Fruit fly (Drosophila melanogaster) whole organism, embryonic: ENCODE measurements around the gene CG7069.

ENCODE experiments used
- Abd-B ChIP-seq: fragments of 200-800 bp; sonication (Bioruptor generic); optimal IDR thresholded peaks from 2 replicates; lab custom pipeline; 2018; ENCODE audit warnings: missing biosample characterization, mild to moderate bottlenecking, missing genetic modification characterization, moderate library complexity
- Awh ChIP-seq: fragments of 200-800 bp; sonication (Bioruptor generic); IDR thresholded peaks from 2 replicates; pipeline ENCODE4, ENCODE4 v1.3.6; 2022; ENCODE audit warnings: missing biosample characterization, missing genetic modification characterization
- CG10321 ChIP-seq: fragments of 200-800 bp; sonication (Bioruptor generic); IDR thresholded peaks from 2 replicates; pipeline ENCODE4 v1.3.6; 2022; ENCODE audit warnings: missing biosample characterization, missing genetic modification characterization
- CG12942 ChIP-seq: fragments of 200-800 bp; sonication (Bioruptor generic); optimal IDR thresholded peaks from 3 replicates; lab custom pipeline; 2016; ENCODE audit warnings: missing biosample characterization, missing genetic modification characterization
- CG13287 ChIP-seq: fragments of 200-800 bp; sonication (Bioruptor generic); IDR thresholded peaks from 2 replicates; pipeline ENCODE4 v1.3.6; 2022; ENCODE audit warnings: missing biosample characterization, missing genetic modification characterization; ENCODE audit not compliant: partially characterized antibody
- CG15269 ChIP-seq: fragments of 200-800 bp; sonication (Bioruptor generic); optimal IDR thresholded peaks from 2 replicates; lab custom pipeline; 2018; ENCODE audit warnings: missing biosample characterization, mild to moderate bottlenecking, missing genetic modification characterization, moderate library complexity
- CG1602 ChIP-seq: fragments of 200-800 bp; sonication (Bioruptor generic); optimal IDR thresholded peaks from 3 replicates; lab custom pipeline; 2016; ENCODE audit warnings: missing biosample characterization, missing genetic modification characterization
- CG16779 ChIP-seq: fragments of 200-800 bp; sonication (Bioruptor generic); IDR thresholded peaks from 2 replicates; pipeline ENCODE4 v1.3.6; 2022; ENCODE audit warnings: missing biosample characterization, missing genetic modification characterization
- CG17359 ChIP-seq: fragments of 200-800 bp; sonication (Bioruptor generic); optimal IDR thresholded peaks from 3 replicates; lab custom pipeline; 2018; ENCODE audit warnings: missing biosample characterization, mild to moderate bottlenecking, missing genetic modification characterization, moderate library complexity
- CG2116 ChIP-seq: fragments of 200-800 bp; sonication (Bioruptor generic); optimal IDR thresholded peaks from 3 replicates; lab custom pipeline; 2018; ENCODE audit warnings: missing biosample characterization, mild to moderate bottlenecking, missing genetic modification characterization
- CG2889 ChIP-seq: fragments of 200-800 bp; sonication (Bioruptor generic); IDR thresholded peaks from 3 replicates; pipeline ENCODE4 v1.3.6; 2022; ENCODE audit warnings: missing biosample characterization, missing genetic modification characterization
- CG31365 ChIP-seq: fragments of 200-800 bp; sonication (Bioruptor generic); optimal IDR thresholded peaks from 2 replicates; lab custom pipeline; 2018; ENCODE audit warnings: missing biosample characterization, mild to moderate bottlenecking, missing genetic modification characterization
- CG34224 ChIP-seq: fragments of 200-800 bp; sonication (Bioruptor generic); IDR thresholded peaks from 3 replicates; pipeline ENCODE4 v1.3.6; 2022; ENCODE audit warnings: missing biosample characterization, missing genetic modification characterization; ENCODE audit not compliant: partially characterized antibody
- CG42726 ChIP-seq: fragments of 200-800 bp; sonication (Bioruptor generic); IDR thresholded peaks from 2 replicates; pipeline ENCODE4 v1.3.6; 2022; ENCODE audit warnings: missing biosample characterization, missing genetic modification characterization; ENCODE audit not compliant: partially characterized antibody
- CG43689 ChIP-seq: fragments of 200-800 bp; sonication (Bioruptor generic); IDR thresholded peaks from 2 replicates; pipeline ENCODE4 v1.3.6; 2022; ENCODE audit warnings: missing biosample characterization, missing genetic modification characterization
- CG4730 ChIP-seq: fragments of 200-800 bp; sonication (Bioruptor generic); IDR thresholded peaks from 2 replicates; pipeline ENCODE4 v1.3.6; 2022; ENCODE audit warnings: missing biosample characterization, missing genetic modification characterization
- E2f1 ChIP-seq: fragments of 200-800 bp; sonication (Bioruptor generic); IDR thresholded peaks from 2 replicates; pipeline ENCODE4 v1.3.6; 2022; ENCODE audit warnings: missing biosample characterization, missing genetic modification characterization
- Elba2 ChIP-seq: fragments of 200-800 bp; sonication (Bioruptor generic); optimal IDR thresholded peaks from 3 replicates; lab custom pipeline; 2016; ENCODE audit warnings: missing biosample characterization, missing genetic modification characterization
- Fer1 ChIP-seq: fragments of 200-800 bp; sonication (Bioruptor generic); optimal IDR thresholded peaks from 2 replicates; lab custom pipeline; 2017; ENCODE audit warnings: missing biosample characterization, mild to moderate bottlenecking, missing genetic modification characterization
- Fer3 ChIP-seq: fragments of 200-800 bp; sonication (Bioruptor generic); optimal IDR thresholded peaks from 2 replicates; lab custom pipeline; 2018; ENCODE audit warnings: missing biosample characterization, mild to moderate bottlenecking, missing genetic modification characterization, moderate library complexity
- GATAe ChIP-seq: fragments of 200-800 bp; sonication (Bioruptor generic); conservative IDR thresholded peaks from 2 replicates; pipeline ENCODE4 v1.3.6; 2022; ENCODE audit warnings: missing biosample characterization, missing genetic modification characterization
- Hmx ChIP-seq: fragments of 200-800 bp; sonication (Bioruptor generic); optimal IDR thresholded peaks from 2 replicates; lab custom pipeline; 2016; ENCODE audit warnings: missing biosample characterization, missing genetic modification characterization
- MBD-R2 ChIP-seq: fragments of 200-800 bp; sonication (Bioruptor generic); IDR thresholded peaks from 2 replicates; pipeline ENCODE4 v1.3.6; 2022; ENCODE audit warnings: missing biosample characterization, missing genetic modification characterization
- MESR4 ChIP-seq: fragments of 200-800 bp; sonication (Bioruptor generic); optimal IDR thresholded peaks from 2 replicates; lab custom pipeline; 2018; ENCODE audit warnings: missing biosample characterization, mild to moderate bottlenecking, missing genetic modification characterization, moderate library complexity
- NFAT ChIP-seq: fragments of 200-800 bp; sonication (Bioruptor generic); IDR thresholded peaks from 2 replicates; pipeline ENCODE4 v1.3.6; 2022; ENCODE audit warnings: missing biosample characterization, missing genetic modification characterization
- Oaz ChIP-seq: fragments of 200-800 bp; sonication (Bioruptor generic); IDR thresholded peaks from 2 replicates; pipeline ENCODE4 v1.3.6; 2022; ENCODE audit warnings: missing biosample characterization, missing genetic modification characterization
- amos ChIP-seq: fragments of 200-800 bp; sonication (Bioruptor generic); IDR thresholded peaks from 2 replicates; pipeline ENCODE4 v1.3.6; 2022; ENCODE audit warnings: missing biosample characterization, missing genetic modification characterization; ENCODE audit not compliant: partially characterized antibody
- ap ChIP-seq: fragments of 200-800 bp; sonication (Bioruptor generic); IDR thresholded peaks from 2 replicates; pipeline ENCODE4 v1.3.6; 2022; ENCODE audit warnings: missing biosample characterization, missing genetic modification characterization
- ato ChIP-seq: fragments of 200-800 bp; sonication (Bioruptor generic); IDR thresholded peaks from 2 replicates; pipeline ENCODE4 v1.3.6; 2022; ENCODE audit warnings: missing biosample characterization, missing genetic modification characterization; ENCODE audit not compliant: partially characterized antibody
- chn ChIP-seq: fragments of 200-800 bp; sonication (Bioruptor generic); optimal IDR thresholded peaks from 2 replicates; lab custom pipeline; 2016; ENCODE audit warnings: missing biosample characterization, missing genetic modification characterization
- crp ChIP-seq, 2 experiments: fragments of 200-800 bp; sonication (Bioruptor generic); optimal IDR thresholded peaks; 2 replicates in 1 of 2; 3 replicates in 1 of 2; lab custom pipeline; 2017; ENCODE audit warnings: missing biosample characterization in 2 of 2, missing genetic modification characterization in 2 of 2, mild to moderate bottlenecking in 1 of 2, moderate library complexity in 1 of 2
- dan ChIP-seq: fragments of 200-800 bp; sonication (Bioruptor generic); IDR thresholded peaks from 2 replicates; pipeline ENCODE4 v1.3.6; 2022; ENCODE audit warnings: missing biosample characterization, missing genetic modification characterization
- dm ChIP-seq: fragments of 200-800 bp; sonication (Bioruptor generic); optimal IDR thresholded peaks from 3 replicates; lab custom pipeline; 2016; ENCODE audit warnings: missing biosample characterization, missing genetic modification characterization
- emc ChIP-seq: fragments of 200-800 bp; sonication (Bioruptor generic); optimal IDR thresholded peaks from 2 replicates; lab custom pipeline; 2016; ENCODE audit warnings: missing biosample characterization, missing genetic modification characterization
- fd64A ChIP-seq: fragments of 200-800 bp; sonication (Bioruptor generic); optimal IDR thresholded peaks from 3 replicates; lab custom pipeline; 2018; ENCODE audit warnings: missing biosample characterization, mild to moderate bottlenecking, missing genetic modification characterization
- grau ChIP-seq: fragments of 200-800 bp; optimal IDR thresholded peaks from 3 replicates; lab custom pipeline; 2019; ENCODE audit warnings: missing biosample characterization, mild to moderate bottlenecking, missing genetic modification characterization, moderate library complexity
- ken ChIP-seq: fragments of 200-800 bp; sonication (Bioruptor generic); IDR thresholded peaks from 3 replicates; pipeline ENCODE4 v1.3.6; 2022; ENCODE audit warnings: missing biosample characterization, missing genetic modification characterization
- nau ChIP-seq: fragments of 200-800 bp; sonication (Bioruptor generic); optimal IDR thresholded peaks from 3 replicates; lab custom pipeline; 2017; ENCODE audit warnings: missing biosample characterization, mild to moderate bottlenecking, missing genetic modification characterization, missing genetic modification reagents
- oc ChIP-seq: fragments of 200-800 bp; sonication (Bioruptor generic); optimal IDR thresholded peaks from 2 replicates; lab custom pipeline; 2018; ENCODE audit warnings: missing biosample characterization, mild to moderate bottlenecking, missing genetic modification characterization, moderate library complexity
- onecut ChIP-seq: fragments of 200-800 bp; sonication (Bioruptor generic); IDR thresholded peaks from 2 replicates; pipeline ENCODE4 v1.3.6; 2022; ENCODE audit warnings: missing biosample characterization, missing genetic modification characterization
- pb ChIP-seq: fragments of 200-800 bp; sonication (Bioruptor generic); optimal IDR thresholded peaks from 3 replicates; lab custom pipeline; 2016; ENCODE audit warnings: missing biosample characterization, missing genetic modification characterization
- peb ChIP-seq: fragments of 200-800 bp; sonication (Bioruptor generic); IDR thresholded peaks from 2 replicates; pipeline ENCODE4 v1.3.6; 2022; ENCODE audit warnings: missing biosample characterization, missing genetic modification characterization
- pita ChIP-seq: fragments of 200-800 bp; sonication (Bioruptor generic); optimal IDR thresholded peaks from 2 replicates; lab custom pipeline; 2017; ENCODE audit warnings: missing biosample characterization, mild to moderate bottlenecking, missing genetic modification characterization
- sna ChIP-seq: fragments of 200-800 bp; sonication (Bioruptor generic); IDR thresholded peaks from 2 replicates; pipeline ENCODE4 v1.3.6; 2022; ENCODE audit warnings: missing biosample characterization, missing genetic modification characterization; ENCODE audit not compliant: partially characterized antibody
- sr ChIP-seq: fragments of 200-800 bp; sonication (Bioruptor generic); IDR thresholded peaks from 3 replicates; pipeline ENCODE4 v1.3.6; 2022; ENCODE audit warnings: missing biosample characterization, missing genetic modification characterization
- stc ChIP-seq: fragments of 200-800 bp; sonication (Bioruptor generic); IDR thresholded peaks from 2 replicates; pipeline ENCODE4 v1.3.6; 2022; ENCODE audit warnings: missing biosample characterization, missing genetic modification characterization
- tna ChIP-seq: fragments of 200-800 bp; sonication (Bioruptor generic); IDR thresholded peaks from 2 replicates; pipeline ENCODE4 v1.3.6; 2022; ENCODE audit warnings: missing biosample characterization, missing genetic modification characterization; ENCODE audit not compliant: partially characterized antibody
- vfl ChIP-seq: fragments of 200-800 bp; sonication (Bioruptor generic); optimal IDR thresholded peaks from 2 replicates; lab custom pipeline; 2016; ENCODE audit warnings: missing biosample characterization, missing genetic modification characterization

Gene CG7069

DNA sequence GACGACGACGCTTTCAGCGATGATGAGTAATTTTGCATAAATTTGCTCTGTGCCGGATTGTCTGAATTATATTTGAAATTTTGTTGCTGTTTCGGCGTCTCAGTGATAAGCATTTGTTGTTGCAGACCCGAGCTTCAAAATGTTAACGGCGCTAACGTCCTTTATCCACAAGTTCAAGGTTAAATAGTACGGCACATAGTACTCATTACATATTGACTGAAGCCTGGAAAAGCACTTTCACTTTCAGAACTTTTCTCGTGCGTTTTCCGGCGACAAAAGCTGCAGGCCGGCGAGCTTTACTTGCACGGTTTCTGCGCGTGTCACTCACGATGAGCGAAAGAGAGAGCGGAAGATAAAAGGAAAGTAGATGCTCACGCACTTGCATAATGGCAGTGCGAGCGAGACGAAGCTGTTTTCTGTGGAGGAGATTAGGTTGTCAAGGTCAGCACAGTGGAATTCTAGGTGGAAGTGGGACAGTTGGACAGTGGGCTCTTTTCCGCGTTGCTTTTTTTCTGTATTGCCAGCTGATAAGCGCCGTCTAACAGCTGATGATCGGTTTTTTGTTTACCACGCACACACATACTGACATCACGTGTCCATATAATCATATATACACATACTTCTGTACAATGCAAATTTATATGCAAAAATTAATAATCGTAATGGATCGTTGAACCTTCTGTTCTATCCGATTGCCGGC, 4.4 kb upstream of the CG7069 start (continued):
- TF ChIP-seq CG13287 (GFP tag; lab: Robert Waterston, UW) (peak; percentile 69), GATAe (GFP tag; lab: Robert Waterston, UW) (peak; percentile 12; the same call in 1 of the 2 replicates), ken (0 out of 3 replicates have a peak, but pooled peaks have one; percentile 29), amos (GFP tag; lab: Robert Waterston, UW) (peak; percentile 38; the same call in 1 of the 2 replicates), CG15269 (no peak), onecut (GFP tag; lab: Robert Waterston, UW) (no peak), tna (GFP tag; lab: Robert Waterston, UW) (peak; percentile 65; the same call in 1 of the 2 replicates), CG16779 (GFP tag; lab: Robert Waterston, UW) (peak; percentile 55; the same call in 1 of the 2 replicates), crp (GFP tag; optimal IDR thresholded peaks at IDR 0.05; lab: Kevin White, UChicago) (peak in 1 of 2 experiments; percentile 73), pb (no peak), CG43689 (no peak), oc (tag; lab: Kevin White, UChicago) (peak; percentile 72), MBD-R2 (GFP tag; lab: Robert Waterston, UW) (0 out of 2 replicates have a peak, but pooled peaks have one; percentile 8), chn (GFP tag; lab: Kevin White, UChicago) (no peak), CG4730 (0 out of 2 replicates have a peak, but pooled peaks have one; percentile 15), CG10321 (GFP tag; lab: Robert Waterston, UW) (peak; percentile 93), CG31365 (tag; lab: Kevin White, UChicago) (no peak), Oaz (no peak)

DNA sequence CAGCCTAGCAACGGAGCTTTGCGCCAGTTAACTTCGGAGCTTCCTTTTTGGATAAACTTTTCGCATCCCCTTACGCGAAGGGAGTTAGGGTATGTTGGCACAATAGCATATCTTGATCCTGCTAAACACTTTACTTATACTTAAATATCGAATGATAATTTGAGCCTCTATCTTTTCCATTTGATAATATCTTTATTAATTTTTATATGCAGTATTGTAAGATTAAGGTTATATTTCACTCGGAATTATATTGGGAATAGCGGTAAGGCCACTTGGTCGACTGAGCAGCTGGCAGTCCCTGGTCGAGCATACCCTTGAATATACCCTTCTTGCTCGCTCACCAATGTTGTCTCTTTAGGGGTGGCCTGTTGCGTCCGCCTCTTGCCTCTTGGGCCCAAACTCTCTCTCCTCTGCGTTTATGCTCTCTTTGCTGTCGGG, 3.8 kb upstream of the CG7069 start:
- TF ChIP-seq crp (GFP tag; optimal IDR thresholded peaks at IDR 0.05; lab: Kevin White, UChicago) = peak in 1 of 2 experiments; percentile 31
- no peak for TF ChIP-seq Abd-B (GFP tag; lab: Kevin White, UChicago)
- TF ChIP-seq vfl (GFP tag; lab: Kevin White, UChicago) = no peak
- TF ChIP-seq fd64A (GFP tag; lab: Kevin White, UChicago) = no peak
- no peak for TF ChIP-seq nau (GFP tag; lab: Kevin White, UChicago)
- TF ChIP-seq E2f1 (GFP tag; lab: Robert Waterston, UW) = peak; percentile 60
- TF ChIP-seq CG1602 (GFP tag; lab: Kevin White, UChicago) = peak; percentile 24
- 0 out of 2 replicates have a peak, but pooled peaks have one; percentile 39 for TF ChIP-seq peb (GFP tag; lab: Robert Waterston, UW)
- no peak for TF ChIP-seq dan (GFP tag; lab: Robert Waterston, UW)
- peak; percentile 48 for TF ChIP-seq stc (GFP tag; lab: Robert Waterston, UW)
- TF ChIP-seq Awh (GFP tag; lab: Robert Waterston, UW) = peak; percentile 56; the same call in 1 of the 2 replicates
- no peak for TF ChIP-seq pita (GFP tag; lab: Kevin White, UChicago)
- TF ChIP-seq MESR4 = no peak
- TF ChIP-seq CG42726 (GFP tag; lab: Robert Waterston, UW) = no peak
- no peak for TF ChIP-seq emc (GFP tag; lab: Kevin White, UChicago)
- TF ChIP-seq Hmx = peak; percentile 39
- peak; percentile 61; the same call in 1 of the 2 replicates for TF ChIP-seq ap
- peak; percentile 26 for TF ChIP-seq CG12942
- TF ChIP-seq sna (GFP tag; lab: Robert Waterston, UW) = no peak
- no peak for TF ChIP-seq Elba2 (GFP tag; lab: Kevin White, UChicago)
- TF ChIP-seq CG34224 = no peak
- peak; percentile 74 for TF ChIP-seq CG2889 (GFP tag; lab: Robert Waterston, UW)
- TF ChIP-seq ato (GFP tag; lab: Robert Waterston, UW) = no peak
- TF ChIP-seq CG17359 = peak; percentile 50
- TF ChIP-seq Fer1 = peak; percentile 74
- TF ChIP-seq CG2116 (GFP tag; lab: Kevin White, UChicago) = peak; percentile 14
- no peak for TF ChIP-seq dm
- TF ChIP-seq NFAT (GFP tag; lab: Robert Waterston, UW) = peak; percentile 65; the same call in 1 of the 2 replicates
- TF ChIP-seq Fer3 (tag; lab: Kevin White, UChicago) = peak; percentile 55
- no peak for TF ChIP-seq sr
- peak; percentile 68 for TF ChIP-seq grau (tag; lab: Kevin White, UChicago)
